Fruit fly (Drosophila melanogaster) whole organism, wandering third instar larva: ENCODE results near the gene Nf-YA.

Source experiments
- Dfd ChIP-seq: fragments of >200 bp; optimal IDR thresholded peaks from 2 replicates; lab custom pipeline; 2017; ENCODE audit warnings: missing biosample characterization, missing genetic modification characterization
- Myc ChIP-seq: fragments of >200 bp; optimal IDR thresholded peaks from 2 replicates; lab custom pipeline; 2017
- Sp1 ChIP-seq: fragments of 200-800 bp; sonication (Bioruptor generic); optimal IDR thresholded peaks from 3 replicates; lab custom pipeline; 2019; ENCODE audit warnings: missing biosample characterization, mild to moderate bottlenecking, missing genetic modification characterization, moderate library complexity
- ey ChIP-seq: fragments of 200-800 bp; sonication (Bioruptor generic); optimal IDR thresholded peaks from 2 replicates; lab custom pipeline; 2016; ENCODE audit warnings: missing biosample characterization, missing genetic modification characterization
- foxo ChIP-seq, 2 experiments: fragments of 200-800 bp; sonication (Bioruptor generic); optimal IDR thresholded peaks; 2 replicates in 1 of 2; 3 replicates in 1 of 2; lab custom pipeline; 2016 to 2017; ENCODE audit warnings: missing biosample characterization in 2 of 2, missing genetic modification characterization in 2 of 2
- psq ChIP-seq: fragments of 200-800 bp; sonication (Bioruptor generic); optimal IDR thresholded peaks from 3 replicates; lab custom pipeline; 2017; ENCODE audit warnings: missing biosample characterization, mild to moderate bottlenecking, missing genetic modification characterization, moderate library complexity
- sage ChIP-seq: fragments of 200-800 bp; sonication (Bioruptor generic); optimal IDR thresholded peaks from 2 replicates; lab custom pipeline; 2016; ENCODE audit warnings: missing biosample characterization, mild to moderate bottlenecking, missing genetic modification characterization
- usp ChIP-seq: fragments of >200 bp; optimal IDR thresholded peaks from 2 replicates; lab custom pipeline; 2017; ENCODE audit warnings: missing biosample characterization, missing genetic modification characterization

dm6 chr3L:9417288-9417687, 24.8 kb downstream of the Nf-YA start, which contains the start of gene CG3982:
- TF ChIP-seq usp (GFP tag; lab: Kevin White, UChicago) (no peak), Myc (lab: Kevin White, UChicago) (no peak), sage (GFP tag; lab: Kevin White, UChicago) (no peak), Dfd (GFP tag; lab: Kevin White, UChicago) (no peak), foxo (GFP tag; optimal IDR thresholded peaks at IDR 0.05; lab: Kevin White, UChicago) (no peak), ey (no peak), psq (no peak), Sp1 (GFP tag; lab: Kevin White, UChicago) (no peak)
